Fruit fly (Drosophila melanogaster) whole organism, prepupa: ENCODE data around the gene Coq7.

Experiments used
- Blimp-1 ChIP-seq: fragments of 200-800 bp; sonication (Bioruptor generic); optimal IDR thresholded peaks from 3 replicates; lab custom pipeline; 2017; ENCODE audit warnings: missing biosample characterization, missing genetic modification characterization, mild to moderate bottlenecking, moderate library complexity, missing genetic modification reagents
- CG10669 ChIP-seq: fragments of 200-800 bp; sonication (Bioruptor generic); optimal IDR thresholded peaks from 3 replicates; lab custom pipeline; 2018; ENCODE audit warnings: missing biosample characterization, mild to moderate bottlenecking, missing genetic modification characterization, moderate library complexity
- CG11294 ChIP-seq: fragments of 200-800 bp; sonication (Bioruptor generic); IDR thresholded peaks from 2 replicates; pipeline ENCODE4 v1.3.6; 2022; ENCODE audit warnings: missing biosample characterization, missing genetic modification characterization
- CG11762 ChIP-seq: fragments of 200-800 bp; sonication (Bioruptor generic); optimal IDR thresholded peaks from 3 replicates; lab custom pipeline; 2016; ENCODE audit warnings: missing biosample characterization, missing genetic modification characterization; ENCODE audit not compliant: insufficient read depth
- CG11902 ChIP-seq: fragments of 200-800 bp; sonication (Bioruptor generic); optimal IDR thresholded peaks from 3 replicates; lab custom pipeline; 2016; ENCODE audit warnings: missing biosample characterization, missing genetic modification characterization
- CG15336 ChIP-seq: fragments of 200-800 bp; sonication (Bioruptor generic); IDR thresholded peaks from 2 replicates; pipeline ENCODE4 v1.3.6; 2022; ENCODE audit warnings: missing biosample characterization, missing genetic modification characterization
- CG1621 ChIP-seq: fragments of 200-800 bp; sonication (Bioruptor generic); optimal IDR thresholded peaks from 3 replicates; lab custom pipeline; 2018; ENCODE audit warnings: missing biosample characterization, mild to moderate bottlenecking, missing genetic modification characterization
- CG31627 ChIP-seq: fragments of 200-800 bp; sonication (Bioruptor generic); optimal IDR thresholded peaks from 3 replicates; lab custom pipeline; 2016; ENCODE audit warnings: missing biosample characterization, missing genetic modification characterization
- CG32006 ChIP-seq: fragments of 200-800 bp; sonication (Bioruptor generic); optimal IDR thresholded peaks from 3 replicates; lab custom pipeline; 2017; ENCODE audit warnings: missing biosample characterization, mild to moderate bottlenecking, missing genetic modification characterization
- CG34406 ChIP-seq: fragments of 200-800 bp; sonication (Bioruptor generic); optimal IDR thresholded peaks from 3 replicates; lab custom pipeline; 2016; ENCODE audit warnings: missing biosample characterization, missing genetic modification characterization
- CG3919 ChIP-seq: fragments of 200-800 bp; sonication (Bioruptor generic); optimal IDR thresholded peaks from 3 replicates; lab custom pipeline; 2016; ENCODE audit warnings: missing biosample characterization, missing genetic modification characterization
- CG6276 ChIP-seq: fragments of 200-800 bp; sonication (Bioruptor generic); optimal IDR thresholded peaks from 2 replicates; lab custom pipeline; 2017; ENCODE audit warnings: missing biosample characterization, mild to moderate bottlenecking, missing genetic modification characterization
- CG6792 ChIP-seq: fragments of 200-800 bp; sonication (Bioruptor generic); optimal IDR thresholded peaks from 3 replicates; lab custom pipeline; 2016; ENCODE audit warnings: missing biosample characterization, missing genetic modification characterization
- CG6854 ChIP-seq: fragments of 200-800 bp; sonication (Bioruptor generic); optimal IDR thresholded peaks from 2 replicates; lab custom pipeline; 2017; ENCODE audit warnings: missing biosample characterization, mild to moderate bottlenecking, missing genetic modification characterization
- CG7368 ChIP-seq: fragments of 200-800 bp; sonication (Bioruptor generic); optimal IDR thresholded peaks from 3 replicates; lab custom pipeline; 2016; ENCODE audit warnings: missing biosample characterization, missing genetic modification characterization
- CG8119 ChIP-seq: fragments of 200-800 bp; sonication (Bioruptor generic); IDR thresholded peaks from 3 replicates; pipeline ENCODE4 v1.3.6; 2022; ENCODE audit warnings: missing biosample characterization, missing genetic modification characterization
- CG8319 ChIP-seq: fragments of 200-800 bp; sonication (Bioruptor generic); optimal IDR thresholded peaks from 3 replicates; lab custom pipeline; 2016; ENCODE audit warnings: missing biosample characterization, missing genetic modification characterization
- CG8632 ChIP-seq: fragments of 200-800 bp; sonication (Bioruptor generic); optimal IDR thresholded peaks from 3 replicates; lab custom pipeline; 2016; ENCODE audit warnings: missing biosample characterization, missing genetic modification characterization
- CG9139 ChIP-seq: fragments of 200-800 bp; sonication (Bioruptor generic); optimal IDR thresholded peaks from 3 replicates; lab custom pipeline; 2017; ENCODE audit warnings: missing biosample characterization, mild to moderate bottlenecking, missing genetic modification characterization
- Eip75B ChIP-seq: fragments of 200-800 bp; sonication (Bioruptor generic); optimal IDR thresholded peaks from 3 replicates; lab custom pipeline; 2016; ENCODE audit warnings: missing biosample characterization, missing genetic modification characterization
- Eip78C ChIP-seq: fragments of 200-800 bp; sonication (Bioruptor generic); peaks from one replicate; lab custom pipeline; 2016; ENCODE audit warnings: missing biosample characterization, missing genetic modification characterization
- Eip93F ChIP-seq: fragments of 200-800 bp; sonication (Bioruptor generic); optimal IDR thresholded peaks from 2 replicates; lab custom pipeline; 2016; ENCODE audit warnings: missing biosample characterization, mild to moderate bottlenecking, missing genetic modification characterization
- Ets96B ChIP-seq: fragments of 200-800 bp; optimal IDR thresholded peaks from 2 replicates; lab custom pipeline; 2019; ENCODE audit warnings: missing biosample characterization, mild to moderate bottlenecking, missing genetic modification characterization, moderate library complexity
- Hr38 ChIP-seq: sonication (Bioruptor generic); optimal IDR thresholded peaks from 2 replicates; lab custom pipeline; 2016; ENCODE audit warnings: missing biosample characterization, missing genetic modification characterization
- Hr39 ChIP-seq: fragments of 200-800 bp; sonication (Bioruptor generic); optimal IDR thresholded peaks from 2 replicates; lab custom pipeline; 2016; ENCODE audit warnings: missing biosample characterization, missing genetic modification characterization
- Hr4 ChIP-seq: fragments of 200-800 bp; sonication (Bioruptor generic); optimal IDR thresholded peaks from 3 replicates; lab custom pipeline; 2016; ENCODE audit warnings: missing biosample characterization, missing genetic modification characterization
- Lpt ChIP-seq: fragments of 200-800 bp; sonication (Bioruptor generic); optimal IDR thresholded peaks from 3 replicates; lab custom pipeline; 2016; ENCODE audit warnings: missing biosample characterization, missing genetic modification characterization
- OdsH ChIP-seq: fragments of 200-800 bp; sonication (Bioruptor generic); optimal IDR thresholded peaks from 3 replicates; lab custom pipeline; 2016; ENCODE audit warnings: missing biosample characterization, missing genetic modification characterization
- Smox ChIP-seq: fragments of 200-800 bp; sonication (Bioruptor generic); optimal IDR thresholded peaks from 3 replicates; lab custom pipeline; 2016; ENCODE audit warnings: missing biosample characterization, missing genetic modification characterization
- Sox102F ChIP-seq: fragments of 200-800 bp; sonication (Bioruptor generic); optimal IDR thresholded peaks from 2 replicates; lab custom pipeline; 2016; ENCODE audit warnings: missing biosample characterization, mild to moderate bottlenecking, missing genetic modification characterization
- Sox14 ChIP-seq: fragments of 200-800 bp; sonication (Bioruptor generic); optimal IDR thresholded peaks from 3 replicates; lab custom pipeline; 2016; ENCODE audit warnings: missing biosample characterization, missing genetic modification characterization
- Sox15 ChIP-seq: fragments of 200-800 bp; sonication (Bioruptor generic); optimal IDR thresholded peaks from 3 replicates; lab custom pipeline; 2016; ENCODE audit warnings: missing biosample characterization, missing genetic modification characterization
- achi ChIP-seq: fragments of 200-800 bp; sonication (Bioruptor generic); optimal IDR thresholded peaks from 3 replicates; lab custom pipeline; 2016; ENCODE audit warnings: missing biosample characterization, missing genetic modification characterization
- acj6 ChIP-seq: fragments of 200-800 bp; sonication (Bioruptor generic); optimal IDR thresholded peaks from 3 replicates; lab custom pipeline; 2016; ENCODE audit warnings: missing biosample characterization, missing genetic modification characterization
- cyc ChIP-seq: fragments of 200-800 bp; sonication (Bioruptor generic); optimal IDR thresholded peaks from 3 replicates; lab custom pipeline; 2016; ENCODE audit warnings: missing biosample characterization, missing genetic modification characterization
- dac ChIP-seq: fragments of 200-800 bp; sonication (Bioruptor generic); optimal IDR thresholded peaks from 2 replicates; lab custom pipeline; 2017; ENCODE audit warnings: missing biosample characterization, mild to moderate bottlenecking, missing genetic modification characterization
- dsx ChIP-seq: fragments of 200-800 bp; optimal IDR thresholded peaks from 3 replicates; lab custom pipeline; 2019; ENCODE audit warnings: missing biosample characterization, mild to moderate bottlenecking, missing genetic modification characterization, moderate library complexity; ENCODE audit not compliant: poor library complexity, severe bottlenecking
- esn ChIP-seq: fragments of 200-800 bp; sonication (Bioruptor generic); optimal IDR thresholded peaks from 2 replicates; lab custom pipeline; 2016; ENCODE audit warnings: missing biosample characterization, mild to moderate bottlenecking, missing genetic modification characterization, moderate library complexity
- fd59A ChIP-seq: fragments of 200-800 bp; sonication (Bioruptor generic); optimal IDR thresholded peaks from 2 replicates; lab custom pipeline; 2017; ENCODE audit warnings: missing biosample characterization, mild to moderate bottlenecking, missing genetic modification characterization, missing genetic modification reagents
- fkh ChIP-seq: fragments of 200-800 bp; sonication (Bioruptor generic); optimal IDR thresholded peaks from 3 replicates; lab custom pipeline; 2017; ENCODE audit warnings: missing biosample characterization, mild to moderate bottlenecking, missing genetic modification characterization, moderate library complexity
- lz ChIP-seq: fragments of 200-800 bp; sonication (Bioruptor generic); optimal IDR thresholded peaks from 3 replicates; lab custom pipeline; 2016; ENCODE audit warnings: missing biosample characterization, missing genetic modification characterization
- net ChIP-seq: fragments of 200-800 bp; sonication (Bioruptor generic); optimal IDR thresholded peaks from 3 replicates; lab custom pipeline; 2016; ENCODE audit warnings: missing biosample characterization, missing genetic modification characterization
- pdm3 ChIP-seq: fragments of 200-800 bp; sonication (Bioruptor generic); optimal IDR thresholded peaks from 3 replicates; lab custom pipeline; 2016; ENCODE audit warnings: missing biosample characterization, missing genetic modification characterization
- salr ChIP-seq, 2 experiments: fragments of 200-800 bp; sonication (Bioruptor generic); optimal IDR thresholded peaks; 3 replicates each; lab custom pipeline; 2016 to 2018; ENCODE audit warnings: missing biosample characterization in 2 of 2, missing genetic modification characterization in 2 of 2, mild to moderate bottlenecking in 1 of 2
- spab ChIP-seq: fragments of 200-800 bp; sonication (Bioruptor generic); optimal IDR thresholded peaks from 2 replicates; lab custom pipeline; 2017; ENCODE audit warnings: missing biosample characterization, mild to moderate bottlenecking, missing genetic modification characterization, missing genetic modification reagents
- vri ChIP-seq: fragments of 200-800 bp; sonication (Bioruptor generic); optimal IDR thresholded peaks from 3 replicates; lab custom pipeline; 2016; ENCODE audit warnings: missing biosample characterization, mild to moderate bottlenecking, missing genetic modification characterization

Gene Coq7

dm6 chrX:6796972-6797371, 25.9 kb downstream of the Coq7 start:
- TF ChIP-seq CG11294 = no peak
- TF ChIP-seq Sox102F (GFP tag; lab: Kevin White, UChicago) = no peak
- no peak for TF ChIP-seq CG31627 (GFP tag; lab: Kevin White, UChicago)
- no peak for TF ChIP-seq CG11762 (GFP tag; lab: Kevin White, UChicago)
- TF ChIP-seq Ets96B (tag; lab: Kevin White, UChicago) = no peak
- no peak for TF ChIP-seq CG10669
- no peak for TF ChIP-seq OdsH
- TF ChIP-seq CG32006 = no peak
- TF ChIP-seq pdm3 (GFP tag; lab: Kevin White, UChicago) = no peak
- no peak for TF ChIP-seq lz (GFP tag; lab: Kevin White, UChicago)
- no peak for TF ChIP-seq CG9139
- TF ChIP-seq, all 60 proteins: peak for 0

- TF ChIP-seq CG6854 (GFP tag; lab: Kevin White, UChicago) = no peak
- TF ChIP-seq CG3919 = no peak
- TF ChIP-seq fkh = peak; percentile 17
- no peak for TF ChIP-seq pdm3 (GFP tag; lab: Kevin White, UChicago)
Observed at dm6 chrX:6799261-6800022, 28.4 kb downstream of the Coq7 start.

DNA sequence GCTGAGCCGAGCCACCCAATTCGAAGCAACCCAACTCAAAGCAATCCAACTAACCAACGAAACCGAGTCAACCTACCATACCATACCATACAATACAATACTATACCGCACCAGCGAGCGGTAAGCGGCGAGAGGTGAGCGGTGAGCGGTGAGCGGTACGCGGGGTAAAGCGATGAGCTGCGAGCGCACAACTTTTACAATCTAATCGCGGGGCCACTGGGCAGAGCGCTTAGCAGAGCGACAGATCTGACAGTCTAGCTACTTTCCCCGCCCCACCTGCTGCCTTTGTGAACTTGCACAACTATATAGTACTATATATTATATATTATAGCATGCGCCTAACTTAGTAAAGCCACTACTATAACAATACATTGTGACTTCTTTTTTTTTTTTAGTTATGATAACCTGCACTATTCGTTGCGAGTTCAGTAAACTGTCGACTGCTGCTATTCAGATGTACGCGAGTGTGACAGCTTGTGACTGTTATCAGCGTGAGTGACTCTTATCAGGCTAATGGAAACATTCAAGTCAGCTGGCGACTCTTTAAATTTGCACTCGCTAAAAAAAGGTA, 29.8 kb downstream of the Coq7 start:
- TF ChIP-seq CG11902 (GFP tag; lab: Kevin White, UChicago) = no peak
- TF ChIP-seq fd59A (GFP tag; lab: Kevin White, UChicago) = no peak
- no peak for TF ChIP-seq cyc
- no peak for TF ChIP-seq dac (GFP tag; lab: Kevin White, UChicago)
- TF ChIP-seq achi = peak; percentile 7
- no peak for TF ChIP-seq CG6792 (GFP tag; lab: Kevin White, UChicago)
- no peak for TF ChIP-seq Sox14 (GFP tag; lab: Kevin White, UChicago)
- TF ChIP-seq Hr4 = peak; percentile 33
- no peak for TF ChIP-seq CG8319 (GFP tag; lab: Kevin White, UChicago)
- TF ChIP-seq Hr38 (GFP tag; lab: Kevin White, UChicago) = no peak
- TF ChIP-seq CG7368 (GFP tag; lab: Kevin White, UChicago) = no peak
- peak; percentile 27 for TF ChIP-seq esn (GFP tag; lab: Kevin White, UChicago)
- TF ChIP-seq CG1621 (tag; lab: Kevin White, UChicago) = no peak
- TF ChIP-seq Eip93F = no peak
- no peak for TF ChIP-seq salr (GFP tag; optimal IDR thresholded peaks at IDR 0.05; lab: Kevin White, UChicago)
- TF ChIP-seq Ets96B (tag; lab: Kevin White, UChicago) = no peak
- no peak for TF ChIP-seq Blimp-1 (GFP tag; lab: Kevin White, UChicago)
- TF ChIP-seq CG6854 (GFP tag; lab: Kevin White, UChicago) = no peak
- peak; percentile 39 for TF ChIP-seq acj6 (GFP tag; lab: Kevin White, UChicago)
- TF ChIP-seq CG10669 = no peak
- no peak for TF ChIP-seq CG34406 (GFP tag; lab: Kevin White, UChicago)
- TF ChIP-seq pdm3 (GFP tag; lab: Kevin White, UChicago) = peak; percentile 15
- no peak for TF ChIP-seq Eip75B (GFP tag; lab: Kevin White, UChicago)
- TF ChIP-seq Eip78C (GFP tag; lab: Kevin White, UChicago) = peak; percentile 76
- TF ChIP-seq Hr39 (GFP tag; lab: Kevin White, UChicago) = no peak
- peak; percentile 33; the same call in 1 of the 2 replicates for TF ChIP-seq CG15336 (GFP tag; lab: Robert Waterston, UW)
- TF ChIP-seq Lpt (GFP tag; lab: Kevin White, UChicago) = no peak
- TF ChIP-seq dsx (GFP tag; lab: Kevin White, UChicago) = no peak
- 0 out of 2 replicates have a peak, but pooled peaks have one; percentile 10 for TF ChIP-seq CG11294
- peak; percentile 11 for TF ChIP-seq net (GFP tag; lab: Kevin White, UChicago)
- TF ChIP-seq CG8632 (GFP tag; lab: Kevin White, UChicago) = no peak
- TF ChIP-seq CG6276 (GFP tag; lab: Kevin White, UChicago) = no peak
- TF ChIP-seq Sox15 (GFP tag; lab: Kevin White, UChicago) = no peak
- no peak for TF ChIP-seq CG31627 (GFP tag; lab: Kevin White, UChicago)
- TF ChIP-seq Smox (GFP tag; lab: Kevin White, UChicago) = peak; percentile 8
- no peak for TF ChIP-seq CG8119 (GFP tag; lab: Robert Waterston, UW)
- no peak for TF ChIP-seq vri
- TF ChIP-seq spab (GFP tag; lab: Kevin White, UChicago) = no peak
- no peak for TF ChIP-seq Sox102F (GFP tag; lab: Kevin White, UChicago)
